Worm (Caenorhabditis elegans): Measurements from ENCODE around the gene gplb-1.

- no peak for TF ChIP-seq hlh-1 (tag; optimal IDR thresholded peaks at IDR 0.05)
- TF ChIP-seq ztf-11 (tag; optimal IDR thresholded peaks at IDR 0.05), result no peak
- TF ChIP-seq elt-3 (tag; optimal IDR thresholded peaks at IDR 0.05), result no peak
- TF ChIP-seq unc-120 (tag; optimal IDR thresholded peaks at IDR 0.05; ENCODE audit: poor library complexity, severe bottlenecking), result no peak
- TF ChIP-seq blmp-1 (tag; optimal IDR thresholded peaks at IDR 0.05), result no peak
- no peak for TF ChIP-seq ces-1 (GFP tag; optimal IDR thresholded peaks at IDR 0.05)
- no peak for TF ChIP-seq lsy-2 (tag; optimal IDR thresholded peaks at IDR 0.05)
Measured at ce11 chrV:8513361-8513760, 42.3 kb upstream of the gplb-1 start, which contains the start of gene F45F2.9.

Measured in whole organism, mixed stage, embryonic.